Worm (Caenorhabditis elegans): ENCODE measurements around the gene Y47D3B.12.

Gene Y47D3B.12

DNA sequence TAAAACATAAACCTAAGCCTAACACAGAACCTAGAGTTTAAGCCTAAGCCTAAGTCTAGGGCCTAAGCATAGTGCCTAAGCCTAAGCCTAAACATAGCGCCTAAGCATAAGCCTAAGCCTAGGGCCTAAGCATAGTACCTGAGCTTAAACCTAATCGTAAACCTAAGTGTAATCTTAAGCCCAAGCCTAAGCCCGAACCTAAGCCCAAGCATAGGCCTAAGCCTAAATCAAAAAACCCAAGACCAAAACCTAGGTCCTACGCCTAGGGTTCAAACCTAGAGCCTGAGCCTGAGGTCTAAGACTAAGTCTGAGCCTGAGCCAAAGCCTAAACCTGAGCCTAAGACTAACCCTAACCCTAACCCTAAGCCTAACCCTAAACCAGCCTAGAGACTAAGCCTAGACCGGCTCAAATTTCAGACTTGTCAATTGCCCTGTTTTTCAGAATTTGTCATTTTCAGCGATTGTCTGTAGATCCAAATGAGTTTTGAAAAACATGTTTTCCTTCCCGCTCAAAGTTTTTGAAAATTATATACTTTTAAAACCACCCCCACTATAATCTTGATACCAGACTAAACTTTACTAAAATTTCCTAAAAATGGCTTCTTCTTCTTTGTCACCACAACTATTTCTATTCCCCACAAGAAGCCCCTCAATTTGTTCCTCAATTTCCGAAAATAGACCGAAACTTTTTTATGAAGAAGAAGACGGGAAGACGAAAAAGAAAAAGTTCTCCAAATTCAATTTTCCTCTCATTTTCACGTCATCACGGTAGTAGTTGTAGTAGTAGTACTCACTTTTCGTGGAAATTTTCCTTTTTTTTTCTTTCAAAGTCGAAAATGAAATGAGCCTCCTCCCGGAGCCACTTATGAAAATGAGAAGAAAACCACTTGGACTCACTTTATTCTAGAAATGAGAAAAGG, 11.0 kb upstream of the Y47D3B.12 start:
- TF ChIP-seq ztf-23 (GFP tag; IDR thresholded peaks at IDR 0.05) = no peak
- TF ChIP-seq klf-2 (GFP tag; conservative IDR thresholded peaks at IDR 0.05) = no peak
- no peak for TF ChIP-seq med-1 (GFP tag; optimal IDR thresholded peaks at IDR 0.05; ENCODE audit: insufficient read depth)
- TF ChIP-seq T22C8.4 (GFP tag; IDR thresholded peaks at IDR 0.05) = no peak
- TF ChIP-seq ztf-29 (GFP tag; IDR thresholded peaks at IDR 0.05) = no peak
- TF ChIP-seq ref-1 (GFP tag; conservative IDR thresholded peaks at IDR 0.05) = no peak
- TF ChIP-seq cog-1 (tag; optimal IDR thresholded peaks at IDR 0.05) = no peak
- TF ChIP-seq tab-1 (GFP tag; IDR thresholded peaks at IDR 0.05) = no peak
- TF ChIP-seq flt-1 (GFP tag; IDR thresholded peaks at IDR 0.05) = no peak

DNA sequence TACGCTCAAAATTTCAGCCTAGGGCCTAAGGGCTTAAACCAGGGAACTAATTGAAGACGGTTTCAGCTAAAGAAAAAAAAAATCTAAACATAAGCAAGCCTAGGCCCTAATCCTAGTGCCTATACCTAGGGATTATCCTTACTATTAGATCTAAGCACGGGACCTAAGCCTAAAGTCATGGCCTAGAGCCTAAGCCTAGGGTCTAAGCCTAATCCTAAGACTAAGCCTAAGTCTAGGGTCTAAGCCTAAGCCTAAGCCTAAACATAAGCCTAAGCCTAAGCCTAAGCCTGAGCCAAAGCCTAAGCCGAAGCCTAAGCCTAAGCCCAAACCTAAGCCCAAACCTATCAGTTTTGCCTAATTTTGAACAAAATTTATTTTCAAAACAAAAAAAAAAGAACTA, 10.1 kb upstream of the Y47D3B.12 start:
- TF ChIP-seq ref-1 (GFP tag; conservative IDR thresholded peaks at IDR 0.05) (no peak), klf-2 (GFP tag; conservative IDR thresholded peaks at IDR 0.05) (no peak), flt-1 (GFP tag; IDR thresholded peaks at IDR 0.05) (no peak), ztf-29 (GFP tag; IDR thresholded peaks at IDR 0.05) (peak; percentile 11; the same call in 1 of the 2 replicates), med-1 (GFP tag; optimal IDR thresholded peaks at IDR 0.05; ENCODE audit: insufficient read depth) (no peak), tab-1 (GFP tag; IDR thresholded peaks at IDR 0.05) (no peak), ztf-23 (GFP tag; IDR thresholded peaks at IDR 0.05) (no peak)

- no peak for TF ChIP-seq tab-1 (GFP tag; IDR thresholded peaks at IDR 0.05)
- TF ChIP-seq ref-1 (GFP tag; conservative IDR thresholded peaks at IDR 0.05) = no peak
- no peak for TF ChIP-seq ztf-29 (GFP tag; IDR thresholded peaks at IDR 0.05)
- TF ChIP-seq cog-1 (tag; optimal IDR thresholded peaks at IDR 0.05) = no peak
- no peak for TF ChIP-seq T22C8.4 (GFP tag; IDR thresholded peaks at IDR 0.05)
- no peak for TF ChIP-seq klf-2 (GFP tag; conservative IDR thresholded peaks at IDR 0.05)
- TF ChIP-seq flt-1 (GFP tag; IDR thresholded peaks at IDR 0.05) = no peak
- no peak for TF ChIP-seq med-1 (GFP tag; optimal IDR thresholded peaks at IDR 0.05; ENCODE audit: insufficient read depth)
Measured at ce11 chrIII:11393162-11393561, 9.7 kb upstream of the Y47D3B.12 start, which contains the start of gene nlp-21. Gene nlp-21 (minus strand): TSS chrIII:11393262.

- TF ChIP-seq med-1 (GFP tag; optimal IDR thresholded peaks at IDR 0.05; ENCODE audit: insufficient read depth) (no peak), ztf-23 (GFP tag; IDR thresholded peaks at IDR 0.05) (no peak), flt-1 (GFP tag; IDR thresholded peaks at IDR 0.05) (no peak), klf-2 (GFP tag; conservative IDR thresholded peaks at IDR 0.05) (no peak), T22C8.4 (GFP tag; IDR thresholded peaks at IDR 0.05) (no peak), ref-1 (GFP tag; conservative IDR thresholded peaks at IDR 0.05) (no peak), tab-1 (GFP tag; IDR thresholded peaks at IDR 0.05) (no peak), ztf-29 (GFP tag; IDR thresholded peaks at IDR 0.05) (no peak), cog-1 (tag; optimal IDR thresholded peaks at IDR 0.05) (no peak)
Measured at ce11 chrIII:11397499-11397898, 5.3 kb upstream of the Y47D3B.12 start, which contains the start of gene Y47D3B.3. Gene Y47D3B.3 (plus strand): TSS chrIII:11397799.

ce11 chrIII:11405049-11405448, 2.2 kb downstream of the Y47D3B.12 start, which contains the start of gene Y47D3B.4:
Gene Y47D3B.4 (plus strand): TSS chrIII:11405349.
- TF ChIP-seq ref-1 (GFP tag; conservative IDR thresholded peaks at IDR 0.05) = no peak
- no peak for TF ChIP-seq cog-1 (tag; optimal IDR thresholded peaks at IDR 0.05)
- no peak for TF ChIP-seq med-1 (GFP tag; optimal IDR thresholded peaks at IDR 0.05; ENCODE audit: insufficient read depth)
- no peak for TF ChIP-seq ztf-29 (GFP tag; IDR thresholded peaks at IDR 0.05)

DNA sequence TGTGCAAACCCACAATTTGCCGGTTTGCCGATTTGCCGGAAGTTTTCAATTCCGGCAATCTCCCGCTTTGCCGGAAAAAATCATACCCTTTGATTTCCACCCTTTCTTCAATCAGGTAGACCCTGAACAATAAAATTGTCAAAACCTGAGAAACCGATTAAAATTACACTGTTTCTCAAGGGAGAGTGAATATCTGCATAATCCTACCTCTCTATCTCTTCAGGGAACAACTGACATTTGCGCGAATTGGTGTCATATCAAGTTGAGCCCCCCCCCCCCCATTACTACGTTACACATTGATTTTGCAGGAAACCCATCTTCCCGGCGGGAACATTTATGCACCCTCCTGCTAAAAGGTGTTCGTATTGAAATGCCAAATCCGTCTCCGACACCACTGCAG, 7.6 kb downstream of the Y47D3B.12 start, which contains the start of gene twk-31:
twk-31 (plus strand) TSS at position 301 of the 400 bp plus-strand sequence.
- no peak for TF ChIP-seq ztf-23 (GFP tag; IDR thresholded peaks at IDR 0.05)
- TF ChIP-seq med-1 (GFP tag; optimal IDR thresholded peaks at IDR 0.05; ENCODE audit: insufficient read depth) = no peak
- TF ChIP-seq tab-1 (GFP tag; IDR thresholded peaks at IDR 0.05) = no peak
- TF ChIP-seq flt-1 (GFP tag; IDR thresholded peaks at IDR 0.05) = no peak
- TF ChIP-seq ztf-29 (GFP tag; IDR thresholded peaks at IDR 0.05) = no peak
- no peak for TF ChIP-seq klf-2 (GFP tag; conservative IDR thresholded peaks at IDR 0.05)
- TF ChIP-seq ref-1 (GFP tag; conservative IDR thresholded peaks at IDR 0.05) = no peak
- no peak for TF ChIP-seq T22C8.4 (GFP tag; IDR thresholded peaks at IDR 0.05)
- no peak for TF ChIP-seq cog-1 (tag; optimal IDR thresholded peaks at IDR 0.05)

ce11 chrIII:11419551-11419950, 16.7 kb downstream of the Y47D3B.12 start:
- TF ChIP-seq ztf-29 (GFP tag; IDR thresholded peaks at IDR 0.05) (no peak), klf-2 (GFP tag; conservative IDR thresholded peaks at IDR 0.05) (no peak), T22C8.4 (GFP tag; IDR thresholded peaks at IDR 0.05) (no peak), flt-1 (GFP tag; IDR thresholded peaks at IDR 0.05) (no peak), ztf-23 (GFP tag; IDR thresholded peaks at IDR 0.05) (no peak), cog-1 (tag; optimal IDR thresholded peaks at IDR 0.05) (no peak), tab-1 (GFP tag; IDR thresholded peaks at IDR 0.05) (no peak), med-1 (GFP tag; optimal IDR thresholded peaks at IDR 0.05; ENCODE audit: insufficient read depth) (no peak), ref-1 (GFP tag; conservative IDR thresholded peaks at IDR 0.05) (no peak)

- TF ChIP-seq tab-1 (GFP tag; IDR thresholded peaks at IDR 0.05) = no peak
- no peak for TF ChIP-seq ztf-23 (GFP tag; IDR thresholded peaks at IDR 0.05)
- no peak for TF ChIP-seq T22C8.4 (GFP tag; IDR thresholded peaks at IDR 0.05)
- no peak for TF ChIP-seq flt-1 (GFP tag; IDR thresholded peaks at IDR 0.05)
- no peak for TF ChIP-seq ref-1 (GFP tag; conservative IDR thresholded peaks at IDR 0.05)
- no peak; the same call in 1 of the 2 replicates for TF ChIP-seq ztf-29 (GFP tag; IDR thresholded peaks at IDR 0.05)
- no peak for TF ChIP-seq klf-2 (GFP tag; conservative IDR thresholded peaks at IDR 0.05)
- TF ChIP-seq cog-1 (tag; optimal IDR thresholded peaks at IDR 0.05) = no peak
Measured at ce11 chrIII:11424815-11425214, 22.0 kb downstream of the Y47D3B.12 start.

DNA sequence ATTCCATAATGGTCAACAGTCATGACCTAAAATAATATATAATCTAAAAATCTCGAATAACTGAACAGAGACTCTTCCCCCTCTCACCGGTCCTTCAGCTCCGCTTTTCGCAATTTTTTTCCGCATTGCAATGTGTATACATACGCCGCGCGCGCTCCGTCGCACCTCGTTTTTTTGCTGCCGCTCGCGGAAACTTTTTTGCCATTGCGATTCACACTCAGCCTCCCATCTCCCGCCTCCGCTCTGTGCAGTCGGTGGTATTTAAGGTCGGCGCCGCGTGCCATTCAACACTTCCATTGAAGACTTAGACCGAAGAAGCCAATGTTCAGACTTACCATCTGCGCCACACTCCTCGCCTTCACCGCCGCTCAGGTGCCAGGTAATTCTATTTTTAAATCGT, 24.1 kb downstream of the Y47D3B.12 start, which contains the start of gene idpc-1:
idpc-1 (plus strand) TSS at position 301 of the 400 bp plus-strand sequence.
- no peak for TF ChIP-seq tab-1 (GFP tag; IDR thresholded peaks at IDR 0.05)
- TF ChIP-seq med-1 (GFP tag; optimal IDR thresholded peaks at IDR 0.05; ENCODE audit: insufficient read depth) = no peak
- no peak for TF ChIP-seq ztf-29 (GFP tag; IDR thresholded peaks at IDR 0.05)
- no peak for TF ChIP-seq klf-2 (GFP tag; conservative IDR thresholded peaks at IDR 0.05)
- TF ChIP-seq cog-1 (tag; optimal IDR thresholded peaks at IDR 0.05) = no peak
- TF ChIP-seq T22C8.4 (GFP tag; IDR thresholded peaks at IDR 0.05) = no peak
- TF ChIP-seq flt-1 (GFP tag; IDR thresholded peaks at IDR 0.05) = no peak
- no peak for TF ChIP-seq ztf-23 (GFP tag; IDR thresholded peaks at IDR 0.05)

Data from whole organism, midembryonic.